Worm (Caenorhabditis elegans): ENCODE results near the gene irld-38.

DNA sequence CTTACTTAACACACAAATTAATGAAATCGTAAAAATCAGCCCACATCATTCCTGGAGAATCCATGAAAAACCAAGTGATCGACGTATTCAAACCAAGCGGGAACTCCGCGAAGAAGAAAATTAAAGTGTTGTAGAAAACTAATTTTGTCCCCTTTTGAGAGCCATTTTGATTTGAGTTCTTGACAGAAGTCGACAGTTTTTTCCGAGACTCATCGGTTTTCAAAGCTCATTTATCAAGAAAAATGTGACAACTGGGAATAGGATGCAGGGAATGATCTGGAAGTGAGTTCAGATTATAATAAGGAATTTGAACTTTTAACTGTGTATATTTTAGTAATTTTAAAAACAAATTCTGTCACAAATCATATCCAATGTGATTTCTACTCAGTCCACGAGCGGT lies 20.8 kb downstream of the irld-38 start, which contains the start of gene srw-135:
- TF ChIP-seq tbx-8 (GFP tag; optimal IDR thresholded peaks at IDR 0.05) (no peak), nhr-28 (tag; optimal IDR thresholded peaks at IDR 0.05) (no peak), flh-1 (GFP tag; optimal IDR thresholded peaks at IDR 0.05) (no peak), unc-39 (tag; optimal IDR thresholded peaks at IDR 0.05) (no peak), unc-62 (GFP tag; optimal IDR thresholded peaks at IDR 0.05) (no peak), nhr-12 (tag; optimal IDR thresholded peaks at IDR 0.05) (no peak), nhr-237 (tag; optimal IDR thresholded peaks at IDR 0.05) (no peak), elt-1 (tag; optimal IDR thresholded peaks at IDR 0.05; ENCODE audit: borderline replicate concordance, insufficient read depth) (no peak)

Data from whole organism, mixed stage, embryonic.